Worm (Caenorhabditis elegans) whole organism, L1 larva: ENCODE results near the gene ZK856.16.

Experiments used
- C16A3.4 ChIP-seq: fragments of 150-350 bp; optimal IDR thresholded peaks from 2 replicates; lab custom pipeline; 2014; ENCODE audit warnings: missing biosample characterization, missing genetic modification characterization
- F16B12.6 ChIP-seq: fragments of 150-350 bp; optimal IDR thresholded peaks from 2 replicates; lab custom pipeline; 2014; ENCODE audit warnings: missing biosample characterization, missing genetic modification characterization
- aha-1 ChIP-seq: fragments of 150-350 bp; optimal IDR thresholded peaks from 2 replicates; lab custom pipeline; 2014; ENCODE audit warnings: missing biosample characterization, missing genetic modification characterization
- ama-1 ChIP-seq: fragments of 150-350 bp; optimal IDR thresholded peaks from 2 replicates; lab custom pipeline; 2014
- blmp-1 ChIP-seq: fragments of 150-350 bp; optimal IDR thresholded peaks from 2 replicates; lab custom pipeline; 2014; ENCODE audit warnings: missing biosample characterization, missing genetic modification characterization
- ceh-63 ChIP-seq: fragments of 200-800 bp; sonication (Bioruptor generic); optimal IDR thresholded peaks from 2 replicates; lab custom pipeline; 2018; ENCODE audit warnings: mild to moderate bottlenecking, missing genetic modification characterization, missing compliant biosample characterization
- ceh-82 ChIP-seq, 3 experiments: fragments of 150-350 bp in 1 of 3; sonication (generic microtip) in 2 of 3; optimal IDR thresholded peaks; 2 replicates each; lab custom pipeline; 2014 to 2017; ENCODE audit warnings: missing biosample characterization in 3 of 3, missing genetic modification characterization in 3 of 3
- ceh-88 ChIP-seq: fragments of 200-800 bp; sonication (Bioruptor generic); IDR thresholded peaks from 2 replicates; pipeline ENCODE4 v1.3.6; 2022; ENCODE audit warnings: missing genetic modification characterization, missing compliant biosample characterization
- ceh-90 ChIP-seq: sonication (generic microtip); optimal IDR thresholded peaks from 2 replicates; lab custom pipeline; 2016; ENCODE audit warnings: missing genetic modification characterization, missing compliant biosample characterization
- dpl-1 ChIP-seq, 3 experiments: fragments of 150-350 bp in 2 of 3; sonication (generic microtip) in 1 of 3; optimal IDR thresholded peaks; 2 replicates each; lab custom pipeline; 2014 to 2017; ENCODE audit warnings: missing biosample characterization in 3 of 3, missing genetic modification characterization in 3 of 3, missing genetic modification reagents in 3 of 3
- dsc-1 ChIP-seq: sonication (generic microtip); optimal IDR thresholded peaks from 2 replicates; lab custom pipeline; 2016; ENCODE audit warnings: mild to moderate bottlenecking, missing genetic modification characterization, missing compliant biosample characterization
- efl-3 ChIP-seq: fragments of 200-800 bp; sonication (Bioruptor generic); optimal IDR thresholded peaks from 2 replicates; lab custom pipeline; 2018; ENCODE audit warnings: mild to moderate bottlenecking, missing genetic modification characterization, missing compliant biosample characterization
- egl-13 ChIP-seq: sonication (generic microtip); optimal IDR thresholded peaks from 2 replicates; lab custom pipeline; 2016; ENCODE audit warnings: missing genotype, missing genetic modification reagents, missing genetic modification characterization, missing compliant biosample characterization
- egl-27 ChIP-seq, 2 experiments: fragments of 150-350 bp in 1 of 2; sonication (generic microtip); optimal IDR thresholded peaks; 3 replicates each; lab custom pipeline; 2017 to 2018; ENCODE audit warnings: missing biosample characterization in 2 of 2, missing genetic modification characterization in 2 of 2, missing genetic modification reagents in 2 of 2
- elt-3 ChIP-seq, 6 experiments: fragments of 150-350 bp in 1 of 6; sonication (generic microtip); optimal IDR thresholded peaks; 2 replicates each; lab custom pipeline; 2017 to 2018; ENCODE audit warnings: missing biosample characterization in 6 of 6, missing genetic modification characterization in 6 of 6, inconsistent platforms in 1 of 6
- ets-5 ChIP-seq: fragments of 200-800 bp; sonication (Bioruptor generic); IDR thresholded peaks from 2 replicates; pipeline ENCODE4 v1.3.6; 2022; ENCODE audit warnings: missing genetic modification characterization, missing compliant biosample characterization
- fos-1 ChIP-seq: fragments of 150-350 bp; optimal IDR thresholded peaks from 2 replicates; lab custom pipeline; 2014; ENCODE audit warnings: missing biosample characterization, missing genetic modification characterization
- grh-1 ChIP-seq: fragments of 200-800 bp; sonication (Bioruptor generic); IDR thresholded peaks from 2 replicates; pipeline ENCODE4 v1.3.6; 2022; ENCODE audit warnings: missing genetic modification reagents, missing genetic modification characterization, missing compliant biosample characterization
- hlh-17 ChIP-seq: fragments of 200-800 bp; sonication (Bioruptor generic); optimal IDR thresholded peaks from 2 replicates; lab custom pipeline; 2018; ENCODE audit warnings: missing genetic modification characterization, mild to moderate bottlenecking, missing compliant biosample characterization, moderate library complexity, borderline replicate concordance
- hlh-4 ChIP-seq: sonication (generic microtip); optimal IDR thresholded peaks from 2 replicates; lab custom pipeline; 2016; ENCODE audit warnings: mild to moderate bottlenecking, missing genetic modification characterization, missing compliant biosample characterization
- hpl-2 ChIP-seq: fragments of 150-350 bp; optimal IDR thresholded peaks from 2 replicates; lab custom pipeline; 2014; ENCODE audit warnings: missing biosample characterization, missing genetic modification reagents, missing genetic modification characterization
- irx-1 ChIP-seq: sonication (generic microtip); optimal IDR thresholded peaks from 2 replicates; lab custom pipeline; 2016; ENCODE audit warnings: missing genetic modification characterization, missing compliant biosample characterization
- isw-1 ChIP-seq: fragments of 200-800 bp; sonication (Bioruptor generic); IDR thresholded peaks from 2 replicates; pipeline ENCODE4 v1.3.6; 2022; ENCODE audit warnings: missing genetic modification characterization, missing compliant biosample characterization
- lin-14 ChIP-seq: fragments of 200-800 bp; sonication (Bioruptor generic); optimal IDR thresholded peaks from 2 replicates; lab custom pipeline; 2018; ENCODE audit warnings: mild to moderate bottlenecking, missing genetic modification characterization, moderate library complexity, missing compliant biosample characterization
- lin-39 ChIP-seq: fragments of 150-350 bp; optimal IDR thresholded peaks from 2 replicates; lab custom pipeline; 2014; ENCODE audit warnings: missing biosample characterization, missing genetic modification reagents, missing genetic modification characterization
- lir-3 ChIP-seq: sonication (generic microtip); optimal IDR thresholded peaks from 2 replicates; lab custom pipeline; 2016; ENCODE audit warnings: mild to moderate bottlenecking, missing genetic modification characterization, moderate library complexity, missing compliant biosample characterization; ENCODE audit not compliant: poor library complexity
- lsy-2 ChIP-seq, 2 experiments: fragments of 150-350 bp; optimal IDR thresholded peaks; 2 replicates each; lab custom pipeline; 2014; ENCODE audit warnings: missing biosample characterization in 2 of 2, missing genetic modification characterization in 2 of 2
- mab-9 ChIP-seq: fragments of 200-800 bp; sonication (Bioruptor generic); IDR thresholded peaks from 2 replicates; pipeline ENCODE4 v1.3.6; 2022; ENCODE audit warnings: missing genetic modification reagents, missing genetic modification characterization, missing compliant biosample characterization
- mdl-1 ChIP-seq, 2 experiments: fragments of 150-350 bp; optimal IDR thresholded peaks; 2 replicates each; lab custom pipeline; 2014 to 2017; ENCODE audit warnings: missing biosample characterization in 2 of 2, missing genetic modification characterization in 2 of 2, inconsistent platforms in 1 of 2
- nhr-12 ChIP-seq: sonication (generic microtip); optimal IDR thresholded peaks from 2 replicates; lab custom pipeline; 2017; ENCODE audit warnings: missing biosample characterization, missing genetic modification characterization
- nhr-19 ChIP-seq: fragments of 200-800 bp; sonication (Bioruptor generic); conservative IDR thresholded peaks from 2 replicates; pipeline ENCODE4 v1.3.6; 2022; ENCODE audit warnings: missing genetic modification characterization, missing compliant biosample characterization
- nhr-20 ChIP-seq: sonication (generic microtip); optimal IDR thresholded peaks from 2 replicates; lab custom pipeline; 2016; ENCODE audit warnings: mild to moderate bottlenecking, missing genetic modification characterization, missing compliant biosample characterization
- nhr-237 ChIP-seq: fragments of 150-350 bp; optimal IDR thresholded peaks from 2 replicates; lab custom pipeline; 2014; ENCODE audit warnings: missing biosample characterization, missing genetic modification characterization
- nhr-28 ChIP-seq: fragments of 150-350 bp; optimal IDR thresholded peaks from 2 replicates; lab custom pipeline; 2014; ENCODE audit warnings: missing biosample characterization, missing genetic modification characterization
- nhr-71 ChIP-seq: sonication (generic microtip); optimal IDR thresholded peaks from 2 replicates; lab custom pipeline; 2016; ENCODE audit warnings: mild to moderate bottlenecking, missing genetic modification characterization, moderate library complexity, missing compliant biosample characterization
- nhr-85 ChIP-seq: sonication (generic microtip); peaks from one replicate; lab custom pipeline; 2016; ENCODE audit warnings: missing genetic modification characterization, inconsistent platforms, missing compliant biosample characterization
- nhr-90 ChIP-seq: sonication (generic microtip); optimal IDR thresholded peaks from 2 replicates; lab custom pipeline; 2016; ENCODE audit warnings: mild to moderate bottlenecking, missing genetic modification characterization, missing compliant biosample characterization; ENCODE audit not compliant: poor library complexity
- pag-3 ChIP-seq: sonication (generic microtip); optimal IDR thresholded peaks from 2 replicates; lab custom pipeline; 2017; ENCODE audit warnings: missing genetic modification characterization, mild to moderate bottlenecking, missing compliant biosample characterization, antibody characterized with exemption, borderline replicate concordance; ENCODE audit not compliant: insufficient read depth
- pax-3 ChIP-seq: fragments of 200-800 bp; sonication (Bioruptor generic); optimal IDR thresholded peaks from 2 replicates; lab custom pipeline; 2018; ENCODE audit warnings: mild to moderate bottlenecking, missing genetic modification characterization, moderate library complexity, missing compliant biosample characterization
- pqm-1 ChIP-seq: sonication (generic microtip); optimal IDR thresholded peaks from 3 replicates; lab custom pipeline; 2017; ENCODE audit warnings: missing biosample characterization, missing genetic modification characterization
- skn-1 ChIP-seq: fragments of 150-350 bp; optimal IDR thresholded peaks from 2 replicates; lab custom pipeline; 2014; ENCODE audit warnings: missing biosample characterization, missing genetic modification characterization
- snpc-4 ChIP-seq: fragments of 150-350 bp; optimal IDR thresholded peaks from 2 replicates; lab custom pipeline; 2014; ENCODE audit warnings: missing biosample characterization, missing genetic modification characterization
- snu-23 ChIP-seq: sonication (generic microtip); optimal IDR thresholded peaks from 2 replicates; lab custom pipeline; 2016; ENCODE audit warnings: missing genetic modification characterization, missing compliant biosample characterization
- sox-4 ChIP-seq: sonication (generic microtip); optimal IDR thresholded peaks from 2 replicates; lab custom pipeline; 2016; ENCODE audit warnings: missing genetic modification characterization, missing compliant biosample characterization
- swsn-7 ChIP-seq: sonication (generic microtip); optimal IDR thresholded peaks from 2 replicates; lab custom pipeline; 2016; ENCODE audit warnings: missing genetic modification characterization, missing compliant biosample characterization
- unc-98 ChIP-seq: fragments of 200-800 bp; sonication (Bioruptor generic); IDR thresholded peaks from 2 replicates; pipeline ENCODE4 v1.3.6; 2022; ENCODE audit warnings: missing genetic modification characterization, missing compliant biosample characterization
- vab-15 ChIP-seq: sonication (generic microtip); optimal IDR thresholded peaks from 2 replicates; lab custom pipeline; 2017; ENCODE audit warnings: missing genotype, mild to moderate bottlenecking, missing genetic modification characterization, missing compliant biosample characterization
- zag-1 ChIP-seq: fragments of 150-350 bp; optimal IDR thresholded peaks from 2 replicates; lab custom pipeline; 2014; ENCODE audit warnings: missing biosample characterization, missing genetic modification characterization
- zip-4 ChIP-seq: fragments of 200-800 bp; sonication (Bioruptor generic); optimal IDR thresholded peaks from 2 replicates; lab custom pipeline; 2018; ENCODE audit warnings: mild to moderate bottlenecking, missing genetic modification characterization, moderate library complexity, missing compliant biosample characterization
- ztf-4 ChIP-seq: fragments of 150-350 bp; optimal IDR thresholded peaks from 2 replicates; lab custom pipeline; 2014; ENCODE audit warnings: missing biosample characterization, missing genetic modification characterization

The ZK856.16 gene

ce11 chrV:10246967-10247366, 41.6 kb upstream of the ZK856.16 start (continued):
- TF ChIP-seq mab-9 (GFP tag; lab: Robert Waterston, UW) (no peak), skn-1 (no peak), sox-4 (tag; lab: Kevin White, UChicago) (no peak)

ce11 chrV:10246443-10246885, 41.1 kb upstream of the ZK856.16 start:
- peak in 1 of 2 experiments; percentile 89 for TF ChIP-seq mdl-1 (tag; optimal IDR thresholded peaks at IDR 0.05; lab: Kevin White, UChicago)
- peak; percentile 41 for TF ChIP-seq ztf-4
- TF ChIP-seq grh-1: no peak
- TF ChIP-seq unc-98 (GFP tag; lab: Robert Waterston, UW): no peak
- no peak for TF ChIP-seq zip-4 (GFP tag; lab: Kevin White, UChicago)
- no peak for TF ChIP-seq hpl-2 (GFP tag; lab: Kevin White, UChicago)
- no peak for TF ChIP-seq ets-5 (GFP tag; lab: Robert Waterston, UW)
- peak; percentile 91 for TF ChIP-seq dsc-1
- TF ChIP-seq lin-14: peak; percentile 94
- TF ChIP-seq ceh-82 (tag; optimal IDR thresholded peaks at IDR 0.05; lab: Kevin White, UChicago): peak in 2 of 3 experiments; percentile 20 to 26
- no peak for TF ChIP-seq nhr-12
- TF ChIP-seq ama-1 (lab: Kevin White, UChicago): no peak
- no peak for TF ChIP-seq ceh-63 (GFP tag; lab: Kevin White, UChicago)
- peak; percentile 84 for TF ChIP-seq nhr-71
- TF ChIP-seq zag-1 (tag; lab: Kevin White, UChicago): no peak
- peak; percentile 68 for TF ChIP-seq sox-4 (tag; lab: Kevin White, UChicago)
- peak; percentile 75 for TF ChIP-seq pax-3 (tag; lab: Kevin White, UChicago)
- peak; percentile 34 to 65 (median 44) for TF ChIP-seq dpl-1 (GFP tag; optimal IDR thresholded peaks at IDR 0.05; lab: Kevin White, UChicago)
- no peak for TF ChIP-seq egl-13 (tag; lab: Kevin White, UChicago)
- no peak for TF ChIP-seq F16B12.6 (tag; lab: Kevin White, UChicago)
- no peak for TF ChIP-seq egl-27 (tag; optimal IDR thresholded peaks at IDR 0.05; lab: Kevin White, UChicago)
- peak; percentile 31 for TF ChIP-seq ceh-90
- no peak for TF ChIP-seq aha-1
- TF ChIP-seq efl-3 (GFP tag; lab: Kevin White, UChicago): no peak
- TF ChIP-seq nhr-237 (tag; lab: Kevin White, UChicago): no peak
- no peak for TF ChIP-seq elt-3 (tag; optimal IDR thresholded peaks at IDR 0.05; lab: Kevin White, UChicago)
- no peak for TF ChIP-seq hlh-4 (tag; lab: Kevin White, UChicago)
- TF ChIP-seq irx-1 (tag; lab: Kevin White, UChicago): peak; percentile 20
- no peak for TF ChIP-seq skn-1
- TF ChIP-seq nhr-85: peak; percentile 67
- no peak for TF ChIP-seq pqm-1 (tag; lab: Kevin White, UChicago)
- TF ChIP-seq blmp-1 (tag; lab: Kevin White, UChicago): no peak
- no peak for TF ChIP-seq lin-39 (tag; lab: Kevin White, UChicago)
- TF ChIP-seq ceh-88 (GFP tag; lab: Robert Waterston, UW): 0 out of 2 replicates have a peak, but pooled peaks have one; percentile 48
- no peak for TF ChIP-seq hlh-17
- peak; percentile 53 to 57 for TF ChIP-seq lsy-2 (tag; optimal IDR thresholded peaks at IDR 0.05; lab: Kevin White, UChicago)
- peak; percentile 56 for TF ChIP-seq C16A3.4
- 0 out of 2 replicates have a peak, but pooled peaks have one; percentile 51 for TF ChIP-seq mab-9 (GFP tag; lab: Robert Waterston, UW)
- no peak for TF ChIP-seq nhr-28 (tag; lab: Kevin White, UChicago)
- no peak for TF ChIP-seq nhr-90 (tag; lab: Kevin White, UChicago)
- TF ChIP-seq vab-15: no peak
- TF ChIP-seq fos-1 (tag; lab: Kevin White, UChicago): peak; percentile 56
- peak; percentile 51 for TF ChIP-seq snu-23 (GFP tag; lab: Kevin White, UChicago)
- peak; percentile 37 for TF ChIP-seq nhr-19 (GFP tag; lab: Robert Waterston, UW)
- peak; percentile 42 for TF ChIP-seq swsn-7 (tag; lab: Kevin White, UChicago)
- TF ChIP-seq isw-1 (GFP tag; lab: Robert Waterston, UW): no peak; the same call in 1 of the 2 replicates
- no peak for TF ChIP-seq pag-3 (tag; lab: Kevin White, UChicago)
- peak; percentile 21 for TF ChIP-seq lir-3
- TF ChIP-seq nhr-20 (tag; lab: Kevin White, UChicago): peak; percentile 30
- no peak for TF ChIP-seq snpc-4
